Worm (Caenorhabditis elegans) whole organism, L3 larva: Measurements from ENCODE around the gene K02E7.4.
"Not testable (repeated sequence)": the region's sequence is repeated elsewhere in the genome, so short reads cannot be mapped to it uniquely, and the experiment has no call there.

Experiments
- R02D3.7 ChIP-seq: fragments of 150-350 bp; optimal IDR thresholded peaks from 2 replicates; lab custom pipeline; 2014; ENCODE audit warnings: missing biosample characterization, missing genetic modification characterization
- aly-2 ChIP-seq: fragments of 150-350 bp; optimal IDR thresholded peaks from 2 replicates; lab custom pipeline; 2014; ENCODE audit warnings: missing biosample characterization, missing genetic modification characterization
- ama-1 ChIP-seq: fragments of 150-350 bp; optimal IDR thresholded peaks from 2 replicates; lab custom pipeline; 2018
- ceh-28 ChIP-seq: fragments of 150-350 bp; optimal IDR thresholded peaks from 2 replicates; lab custom pipeline; 2014; ENCODE audit warnings: missing biosample characterization, missing genetic modification reagents, missing genetic modification characterization
- daf-12 ChIP-seq: fragments of 150-350 bp; optimal IDR thresholded peaks from 2 replicates; lab custom pipeline; 2014; ENCODE audit warnings: missing biosample characterization, missing genetic modification reagents, missing genetic modification characterization
- egl-27 ChIP-seq: sonication (generic microtip); optimal IDR thresholded peaks from 4 replicates; lab custom pipeline; 2017; ENCODE audit warnings: missing biosample characterization, missing genetic modification reagents, missing genetic modification characterization
- elt-1 ChIP-seq: fragments of 150-350 bp; optimal IDR thresholded peaks from 2 replicates; lab custom pipeline; 2014; ENCODE audit warnings: missing biosample characterization, missing genetic modification characterization
- elt-2 ChIP-seq: sonication (generic microtip); optimal IDR thresholded peaks from 2 replicates; lab custom pipeline; 2016; ENCODE audit warnings: missing genetic modification reagents, mild to moderate bottlenecking, missing genetic modification characterization, missing compliant biosample characterization
- elt-3 ChIP-seq, 3 experiments: fragments of 150-350 bp in 1 of 3; sonication (generic microtip) in 2 of 3; optimal IDR thresholded peaks; 2 replicates in 2 of 3; 4 replicates in 1 of 3; lab custom pipeline; 2014 to 2017; ENCODE audit warnings: missing biosample characterization in 3 of 3, missing genetic modification characterization in 3 of 3
- eor-1 ChIP-seq, 2 experiments: fragments of 150-350 bp; optimal IDR thresholded peaks; 2 replicates each; lab custom pipeline; 2014 to 2018; ENCODE audit warnings: missing biosample characterization in 2 of 2, missing genetic modification characterization in 2 of 2
- fkh-2 ChIP-seq: fragments of 150-350 bp; optimal IDR thresholded peaks from 2 replicates; lab custom pipeline; 2014; ENCODE audit warnings: missing biosample characterization, missing genetic modification reagents, missing genetic modification characterization
- fos-1 ChIP-seq: fragments of 150-350 bp; optimal IDR thresholded peaks from 2 replicates; lab custom pipeline; 2014; ENCODE audit warnings: missing biosample characterization, missing genetic modification characterization
- hmg-11 ChIP-seq: sonication (generic microtip); optimal IDR thresholded peaks from 2 replicates; lab custom pipeline; 2016; ENCODE audit warnings: missing genetic modification characterization, missing compliant biosample characterization
- jun-1 ChIP-seq: fragments of 150-350 bp; optimal IDR thresholded peaks from 2 replicates; lab custom pipeline; 2014; ENCODE audit warnings: missing biosample characterization, missing genetic modification reagents, missing genetic modification characterization
- lin-39 ChIP-seq: fragments of 150-350 bp; optimal IDR thresholded peaks from 2 replicates; lab custom pipeline; 2018; ENCODE audit warnings: missing biosample characterization, missing genetic modification reagents, missing genetic modification characterization
- lsy-12 ChIP-seq: sonication (generic microtip); optimal IDR thresholded peaks from 2 replicates; lab custom pipeline; 2016; ENCODE audit warnings: mild to moderate bottlenecking, missing genetic modification characterization, missing compliant biosample characterization
- mdl-1 ChIP-seq: fragments of 150-350 bp; optimal IDR thresholded peaks from 2 replicates; lab custom pipeline; 2014; ENCODE audit warnings: missing biosample characterization, missing genetic modification characterization
- mml-1 ChIP-seq: fragments of 150-350 bp; sonication (generic microtip); optimal IDR thresholded peaks from 3 replicates; lab custom pipeline; 2014; ENCODE audit warnings: missing biosample characterization, missing genetic modification characterization
- nhr-11 ChIP-seq: fragments of 150-350 bp; optimal IDR thresholded peaks from 2 replicates; lab custom pipeline; 2014; ENCODE audit warnings: missing biosample characterization, missing genetic modification characterization
- nhr-12 ChIP-seq: fragments of 150-350 bp; optimal IDR thresholded peaks from 2 replicates; lab custom pipeline; 2014; ENCODE audit warnings: missing biosample characterization, missing genetic modification characterization
- nhr-237 ChIP-seq: fragments of 150-350 bp; optimal IDR thresholded peaks from 2 replicates; lab custom pipeline; 2014; ENCODE audit warnings: missing biosample characterization, missing genetic modification characterization
- nhr-76 ChIP-seq: fragments of 150-350 bp; sonication (generic microtip); optimal IDR thresholded peaks from 5 replicates; lab custom pipeline; 2014; ENCODE audit warnings: missing biosample characterization, missing genetic modification characterization
- pha-4 ChIP-seq: fragments of 150-350 bp; optimal IDR thresholded peaks from 2 replicates; lab custom pipeline; 2014; ENCODE audit warnings: missing biosample characterization, missing genetic modification reagents, missing genetic modification characterization
- pqm-1 ChIP-seq: fragments of 150-350 bp; optimal IDR thresholded peaks from 2 replicates; lab custom pipeline; 2017; ENCODE audit warnings: missing biosample characterization, missing genetic modification characterization, inconsistent platforms
- sea-2 ChIP-seq: fragments of 150-350 bp; sonication (generic microtip); optimal IDR thresholded peaks from 4 replicates; lab custom pipeline; 2014; ENCODE audit warnings: missing biosample characterization, missing genetic modification reagents, missing genetic modification characterization
- snpc-4 ChIP-seq: fragments of 150-350 bp; optimal IDR thresholded peaks from 2 replicates; lab custom pipeline; 2014; ENCODE audit warnings: missing biosample characterization, missing genetic modification characterization
- tbx-2 ChIP-seq: sonication (generic microtip); optimal IDR thresholded peaks from 2 replicates; lab custom pipeline; 2016; ENCODE audit warnings: mild to moderate bottlenecking, missing genetic modification characterization, missing compliant biosample characterization
- unc-62 ChIP-seq: fragments of 150-350 bp; sonication (generic microtip); optimal IDR thresholded peaks from 4 replicates; lab custom pipeline; 2014; ENCODE audit warnings: missing biosample characterization, missing genetic modification reagents, missing genetic modification characterization
- zag-1 ChIP-seq: fragments of 150-350 bp; optimal IDR thresholded peaks from 2 replicates; lab custom pipeline; 2014; ENCODE audit warnings: missing biosample characterization, missing genetic modification characterization
- ztf-11 ChIP-seq: fragments of 150-350 bp; optimal IDR thresholded peaks from 2 replicates; lab custom pipeline; 2014; ENCODE audit warnings: missing biosample characterization, missing genetic modification characterization

The K02E7.4 gene

DNA sequence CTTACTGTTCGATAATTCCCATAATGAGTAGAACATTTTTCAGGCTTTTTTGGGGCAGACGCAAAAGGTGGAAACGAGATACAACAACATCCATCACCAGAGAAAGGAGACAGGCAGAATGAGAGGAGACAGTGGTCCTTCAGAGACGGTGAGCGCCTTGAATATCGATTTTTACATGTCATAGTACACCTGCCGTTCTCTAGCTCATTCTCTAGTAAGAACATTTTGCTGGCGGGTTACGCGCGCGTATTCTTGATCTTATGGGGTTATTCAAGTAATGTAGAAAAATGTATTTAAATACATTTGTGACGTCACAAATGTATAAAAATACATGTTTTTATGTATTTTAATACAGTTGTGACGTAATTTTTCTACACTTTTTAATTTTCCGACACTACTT, 28.3 kb upstream of the K02E7.4 start, which contains the start of gene fbxb-45:
fbxb-45 (minus strand) TSS at position 101 of the 400 bp plus-strand sequence.
- TF ChIP-seq fkh-2; lin-39 (tag; lab: Kevin White, UChicago); tbx-2 (tag; lab: Kevin White, UChicago): not testable (repeated sequence)

DNA sequence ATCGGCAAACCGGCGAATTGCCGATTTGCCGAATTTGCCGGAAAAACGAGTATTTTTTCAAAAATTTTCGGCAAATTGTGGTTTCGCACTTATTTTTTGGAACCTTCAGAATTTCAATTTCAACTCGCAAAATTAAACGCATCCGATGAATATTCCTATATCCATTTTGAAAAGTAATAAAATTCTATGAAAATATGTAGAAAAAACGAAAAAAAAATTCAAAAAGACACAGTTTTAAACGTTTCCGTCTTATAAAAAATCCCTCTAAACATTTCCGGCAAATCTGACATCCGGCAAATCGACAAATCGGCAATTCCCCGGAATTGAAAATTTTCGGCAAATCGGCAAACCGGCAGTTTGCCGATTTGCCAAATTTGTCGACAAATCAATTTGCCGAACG, 26.5 kb upstream of the K02E7.4 start, which contains the start of gene str-148:
str-148 (plus strand) TSS at position 301 of the 400 bp plus-strand sequence.
- TF ChIP-seq mdl-1 (tag; lab: Kevin White, UChicago) = no peak
- no peak for TF ChIP-seq nhr-76 (tag; lab: Kevin White, UChicago)
- no peak for TF ChIP-seq R02D3.7 (tag; lab: Kevin White, UChicago)
- TF ChIP-seq nhr-12 (tag; lab: Kevin White, UChicago) = no peak
- no peak for TF ChIP-seq elt-1 (tag; lab: Kevin White, UChicago)
- TF ChIP-seq eor-1 (tag; optimal IDR thresholded peaks at IDR 0.05; lab: Kevin White, UChicago) = no peak

DNA sequence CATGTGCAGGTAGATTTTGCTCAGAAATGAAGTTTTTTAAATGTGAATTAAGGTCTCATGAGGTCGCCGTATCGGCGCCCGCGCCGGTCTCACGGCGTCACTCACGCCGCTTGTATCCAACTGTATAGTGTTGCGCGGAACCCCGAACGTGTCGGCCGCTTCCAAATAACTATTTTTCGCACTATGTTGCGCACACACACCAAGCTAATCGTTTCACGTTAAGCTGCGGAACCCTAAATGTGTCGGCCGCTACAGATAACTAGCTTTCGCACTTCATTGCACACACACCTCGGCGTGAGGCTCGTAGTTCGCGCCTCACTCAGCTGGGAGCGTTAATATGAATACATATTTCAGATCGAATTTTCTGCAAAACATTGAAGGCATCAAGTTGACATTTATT, 25.3 kb upstream of the K02E7.4 start:
- no peak for TF ChIP-seq R02D3.7 (tag; lab: Kevin White, UChicago)

DNA sequence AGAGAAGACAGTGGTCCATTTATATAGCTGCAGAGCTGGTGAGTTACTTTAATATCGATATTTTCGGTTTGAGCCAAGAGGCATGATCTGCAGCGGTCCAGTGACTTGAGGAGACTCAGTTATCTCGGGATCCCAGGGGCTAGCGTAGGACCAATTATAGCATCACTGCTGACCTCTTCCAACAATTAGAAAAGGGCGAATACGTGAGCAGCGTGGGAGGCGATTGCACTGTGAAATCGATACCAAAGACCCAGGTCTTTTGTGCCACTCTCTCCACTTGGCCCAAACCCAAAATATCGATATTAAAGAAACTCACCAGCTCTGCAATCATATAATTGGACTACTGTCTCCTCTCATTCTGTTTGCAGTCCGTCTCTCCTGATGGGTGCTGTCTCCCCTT, 22.4 kb upstream of the K02E7.4 start, which contains the start of gene fbxb-40:
fbxb-40 (minus strand) TSS at position 101 of the 400 bp plus-strand sequence.
- no peak for TF ChIP-seq aly-2
- no peak for TF ChIP-seq ama-1 (lab: Kevin White, UChicago)
- TF ChIP-seq zag-1 (tag; lab: Kevin White, UChicago) = no peak
- no peak for TF ChIP-seq fkh-2
- no peak for TF ChIP-seq nhr-76 (tag; lab: Kevin White, UChicago)
- no peak for TF ChIP-seq mdl-1 (tag; lab: Kevin White, UChicago)
- no peak for TF ChIP-seq hmg-11 (tag; lab: Kevin White, UChicago)
- TF ChIP-seq tbx-2 (tag; lab: Kevin White, UChicago) = no peak
- no peak for TF ChIP-seq nhr-12 (tag; lab: Kevin White, UChicago)
- TF ChIP-seq egl-27 = no peak
- no peak for TF ChIP-seq sea-2
- no peak for TF ChIP-seq ceh-28 (tag; lab: Kevin White, UChicago)
- no peak for TF ChIP-seq snpc-4 (tag; lab: Kevin White, UChicago)
- no peak for TF ChIP-seq mml-1 (tag; lab: Kevin White, UChicago)

DNA sequence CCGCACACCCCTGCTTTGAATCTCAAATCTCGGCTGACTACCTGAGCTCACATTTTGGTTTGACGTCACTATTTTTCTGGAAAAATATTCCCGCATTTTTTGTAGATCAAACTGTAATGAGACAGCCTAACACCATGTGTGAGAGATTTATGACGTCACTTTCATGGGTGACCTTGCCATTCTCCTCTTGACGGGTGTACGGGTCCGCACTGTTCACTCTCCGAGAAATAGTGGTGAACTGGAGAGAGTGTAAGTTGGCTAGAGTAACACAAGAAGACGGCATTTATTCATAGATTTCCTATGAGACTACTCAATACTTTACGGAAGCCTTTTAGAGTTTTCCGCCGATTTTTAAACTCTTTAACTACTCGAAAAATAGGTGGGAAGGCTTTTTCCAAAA, 17.5 kb upstream of the K02E7.4 start, which contains the start of gene K02E7.7:
K02E7.7 (plus strand) TSS at position 301 of the 400 bp plus-strand sequence.
- TF ChIP-seq ztf-11; pqm-1 (tag; lab: Kevin White, UChicago); unc-62: not testable (repeated sequence)

DNA sequence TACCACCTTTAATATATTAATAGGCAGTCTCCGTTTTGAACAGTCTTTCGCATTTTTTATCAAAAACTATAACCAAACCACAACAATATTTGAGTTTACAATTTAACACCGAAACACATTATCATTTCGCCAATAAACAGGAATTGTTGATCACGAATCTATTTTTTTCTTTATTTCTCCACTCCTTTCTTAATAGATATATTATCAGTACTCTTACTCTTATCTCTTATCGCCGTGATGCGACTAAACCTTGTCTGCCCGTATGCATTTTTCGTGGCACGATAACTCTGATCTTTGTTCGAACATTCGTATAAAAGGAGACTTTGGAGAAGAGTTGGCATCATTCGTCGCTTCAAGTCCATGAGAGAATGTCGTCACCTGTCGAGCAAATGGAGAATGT, 15.4 kb upstream of the K02E7.4 start:
- TF ChIP-seq pqm-1 (tag; lab: Kevin White, UChicago) (peak; percentile 85), pha-4 (tag; lab: Kevin White, UChicago) (peak; percentile 46), nhr-237 (tag; lab: Kevin White, UChicago) (no peak), lsy-12 (tag; lab: Kevin White, UChicago) (no peak), elt-2 (peak; percentile 97), aly-2 (no peak), nhr-11 (tag; lab: Kevin White, UChicago) (no peak), hmg-11 (tag; lab: Kevin White, UChicago) (no peak), nhr-12 (tag; lab: Kevin White, UChicago) (no peak), snpc-4 (tag; lab: Kevin White, UChicago) (no peak), elt-3 (tag; optimal IDR thresholded peaks at IDR 0.05; lab: Kevin White, UChicago) (no peak), elt-1 (tag; lab: Kevin White, UChicago) (no peak), ama-1 (lab: Kevin White, UChicago) (no peak), fos-1 (tag; lab: Kevin White, UChicago) (no peak), jun-1 (peak; percentile 44), nhr-76 (tag; lab: Kevin White, UChicago) (no peak)

DNA sequence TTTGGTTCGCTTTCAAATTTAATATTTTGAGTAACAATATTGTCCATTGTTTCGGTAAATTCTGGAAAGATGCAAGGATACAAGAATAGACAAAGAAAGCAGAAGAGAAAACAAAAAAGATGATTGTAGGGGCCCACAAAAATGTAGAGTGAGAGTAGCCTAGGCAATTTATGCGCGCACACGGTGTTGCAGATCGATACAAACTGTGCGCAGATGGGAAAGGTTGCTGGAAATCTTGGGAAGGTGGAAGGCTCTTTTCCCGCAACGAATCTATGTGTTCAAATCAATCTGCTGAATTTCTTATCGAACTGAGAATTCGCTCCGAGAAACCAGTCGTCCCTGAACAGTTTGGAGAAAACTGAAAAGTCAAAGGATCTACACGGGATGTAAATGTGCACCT, 11.5 kb upstream of the K02E7.4 start, which contains the start of gene btb-10:
btb-10 (minus strand) TSS at position 101 of the 400 bp plus-strand sequence.
- TF ChIP-seq daf-12, elt-1, lin-39 (tag; lab: Kevin White, UChicago): not testable (repeated sequence)
